Fruit fly (Drosophila melanogaster) whole organism, embryonic: ENCODE measurements around the gene CG14339.

Experiments
- Ada2b ChIP-seq: fragments of 200-800 bp; sonication (Bioruptor generic); IDR thresholded peaks from 2 replicates; pipeline ENCODE4 v1.3.6; 2022; ENCODE audit warnings: missing biosample characterization, missing genetic modification characterization
- Adf1 ChIP-seq: fragments of 200-800 bp; sonication (Bioruptor generic); IDR thresholded peaks from 2 replicates; pipeline ENCODE4 v1.3.6; 2022; ENCODE audit warnings: missing biosample characterization, missing genetic modification characterization
- Antp ChIP-seq: fragments of 200-800 bp; sonication (Bioruptor generic); optimal IDR thresholded peaks from 3 replicates; lab custom pipeline; 2016; ENCODE audit warnings: missing biosample characterization, missing genetic modification characterization
- Atf6 ChIP-seq: fragments of 200-800 bp; sonication (Bioruptor generic); IDR thresholded peaks from 2 replicates; pipeline ENCODE4 v1.3.6; 2022; ENCODE audit warnings: missing biosample characterization, missing genetic modification characterization
- CG10462 ChIP-seq: fragments of 200-800 bp; sonication (Bioruptor generic); optimal IDR thresholded peaks from 2 replicates; lab custom pipeline; 2016; ENCODE audit warnings: missing biosample characterization, missing genetic modification characterization
- CG11247 ChIP-seq: fragments of 200-800 bp; sonication (Bioruptor generic); IDR thresholded peaks from 2 replicates; pipeline ENCODE4 v1.3.6; 2022; ENCODE audit warnings: missing biosample characterization, missing genetic modification characterization
- CG12104 ChIP-seq: fragments of 200-800 bp; sonication (Bioruptor generic); optimal IDR thresholded peaks from 3 replicates; lab custom pipeline; 2016; ENCODE audit warnings: missing biosample characterization, missing genetic modification characterization
- CG12299 ChIP-seq: fragments of 200-800 bp; sonication (Bioruptor generic); optimal IDR thresholded peaks from 2 replicates; lab custom pipeline; 2018; ENCODE audit warnings: missing biosample characterization, mild to moderate bottlenecking, missing genetic modification characterization
- CG13287 ChIP-seq: fragments of 200-800 bp; sonication (Bioruptor generic); IDR thresholded peaks from 2 replicates; pipeline ENCODE4 v1.3.6; 2022; ENCODE audit warnings: missing biosample characterization, missing genetic modification characterization; ENCODE audit not compliant: partially characterized antibody
- CG14050 ChIP-seq: fragments of 200-800 bp; sonication (Bioruptor generic); IDR thresholded peaks from 3 replicates; pipeline ENCODE4 v1.3.6; 2022; ENCODE audit warnings: missing biosample characterization, missing genetic modification characterization
- CG17186 ChIP-seq: fragments of 200-800 bp; sonication (Bioruptor generic); optimal IDR thresholded peaks from 3 replicates; lab custom pipeline; 2017; ENCODE audit warnings: missing biosample characterization, missing genetic modification reagents, missing genetic modification characterization
- CG17912 ChIP-seq: fragments of 200-800 bp; sonication (Bioruptor generic); optimal IDR thresholded peaks from 2 replicates; lab custom pipeline; 2018; ENCODE audit warnings: missing biosample characterization, mild to moderate bottlenecking, missing genetic modification characterization
- CG18764 ChIP-seq: fragments of 200-800 bp; sonication (Bioruptor generic); optimal IDR thresholded peaks from 3 replicates; lab custom pipeline; 2016; ENCODE audit warnings: missing biosample characterization, missing genetic modification characterization
- CG32532 ChIP-seq: fragments of 200-800 bp; sonication (Bioruptor generic); IDR thresholded peaks from 2 replicates; pipeline ENCODE4 v1.3.6; 2022; ENCODE audit warnings: missing biosample characterization, missing genetic modification characterization
- CG34422 ChIP-seq: fragments of 200-800 bp; sonication (Bioruptor generic); IDR thresholded peaks from 3 replicates; pipeline ENCODE4 v1.3.6; 2022; ENCODE audit warnings: missing biosample characterization, missing genetic modification characterization
- CG4854 ChIP-seq: fragments of 200-800 bp; sonication (Bioruptor generic); optimal IDR thresholded peaks from 2 replicates; lab custom pipeline; 2016; ENCODE audit warnings: missing biosample characterization, missing genetic modification characterization, inconsistent platforms
- CG6654 ChIP-seq: fragments of 200-800 bp; sonication (Bioruptor generic); optimal IDR thresholded peaks from 2 replicates; lab custom pipeline; 2017; ENCODE audit warnings: missing biosample characterization, mild to moderate bottlenecking, missing genetic modification characterization
- CG8089 ChIP-seq: fragments of 200-800 bp; sonication (Bioruptor generic); optimal IDR thresholded peaks from 3 replicates; lab custom pipeline; 2016; ENCODE audit warnings: missing biosample characterization, missing genetic modification characterization
- CG8924 ChIP-seq: fragments of 200-800 bp; optimal IDR thresholded peaks from 3 replicates; lab custom pipeline; 2019; ENCODE audit warnings: missing biosample characterization, mild to moderate bottlenecking, missing genetic modification characterization, moderate library complexity
- CkIIα-i1 ChIP-seq: fragments of 200-800 bp; sonication (Bioruptor generic); IDR thresholded peaks from 2 replicates; pipeline ENCODE4 v1.3.6; 2022; ENCODE audit warnings: missing biosample characterization, missing genetic modification characterization
- Ets97D ChIP-seq: fragments of 200-800 bp; sonication (Bioruptor generic); optimal IDR thresholded peaks from 3 replicates; lab custom pipeline; 2016; ENCODE audit warnings: missing biosample characterization, missing genetic modification characterization
- HLH54F ChIP-seq: fragments of 200-800 bp; sonication (Bioruptor generic); optimal IDR thresholded peaks from 3 replicates; lab custom pipeline; 2016; ENCODE audit warnings: missing biosample characterization, missing genetic modification characterization
- HmgZ ChIP-seq: fragments of 200-800 bp; sonication (Bioruptor generic); optimal IDR thresholded peaks from 2 replicates; lab custom pipeline; 2018; ENCODE audit warnings: missing biosample characterization, mild to moderate bottlenecking, missing genetic modification characterization
- Hmx ChIP-seq: fragments of 200-800 bp; sonication (Bioruptor generic); optimal IDR thresholded peaks from 2 replicates; lab custom pipeline; 2016; ENCODE audit warnings: missing biosample characterization, missing genetic modification characterization
- Hr78 ChIP-seq, 2 experiments: fragments of 200-800 bp in 1 of 2; fragments of >200 bp in 1 of 2; sonication (Bioruptor generic) in 1 of 2; optimal IDR thresholded peaks; 2 replicates each; lab custom pipeline; 2017 to 2019; ENCODE audit warnings: missing biosample characterization in 2 of 2, missing genetic modification characterization in 2 of 2, mild to moderate bottlenecking in 1 of 2, moderate library complexity in 1 of 2
- Max ChIP-seq: fragments of 200-800 bp; sonication (Bioruptor generic); optimal IDR thresholded peaks from 2 replicates; lab custom pipeline; 2016; ENCODE audit warnings: missing biosample characterization, mild to moderate bottlenecking, missing genetic modification characterization
- Nf-YA ChIP-seq: fragments of 200-800 bp; sonication (Bioruptor generic); IDR thresholded peaks from 2 replicates; pipeline ENCODE4 v1.3.6; 2022; ENCODE audit warnings: missing biosample characterization, missing genetic modification characterization
- Ravus ChIP-seq: fragments of 200-800 bp; sonication (Bioruptor generic); IDR thresholded peaks from 2 replicates; pipeline ENCODE4 v1.3.6; 2022; ENCODE audit warnings: missing biosample characterization, missing genetic modification characterization
- Rx ChIP-seq: fragments of 200-800 bp; sonication (Bioruptor generic); IDR thresholded peaks from 2 replicates; pipeline ENCODE4 v1.3.6; 2022; ENCODE audit warnings: missing biosample characterization, missing genetic modification characterization
- Side ChIP-seq: fragments of 200-800 bp; sonication (Bioruptor generic); optimal IDR thresholded peaks from 2 replicates; lab custom pipeline; 2016; ENCODE audit warnings: missing biosample characterization, missing genetic modification characterization
- Six4 ChIP-seq: fragments of 200-800 bp; sonication (Bioruptor generic); optimal IDR thresholded peaks from 2 replicates; lab custom pipeline; 2016; ENCODE audit warnings: missing biosample characterization, missing genetic modification characterization
- Sox102F ChIP-seq: fragments of 200-800 bp; sonication (Bioruptor generic); optimal IDR thresholded peaks from 2 replicates; lab custom pipeline; 2018; ENCODE audit warnings: missing biosample characterization, mild to moderate bottlenecking, missing genetic modification characterization, moderate library complexity
- Sry-β ChIP-seq: fragments of 200-800 bp; sonication (Bioruptor generic); optimal IDR thresholded peaks from 2 replicates; lab custom pipeline; 2018; ENCODE audit warnings: missing biosample characterization, mild to moderate bottlenecking, missing genetic modification characterization, moderate library complexity
- YL-1 ChIP-seq: fragments of 200-800 bp; sonication (Bioruptor generic); optimal IDR thresholded peaks from 3 replicates; lab custom pipeline; 2017; ENCODE audit warnings: missing biosample characterization, mild to moderate bottlenecking, missing genetic modification characterization
- aop ChIP-seq: fragments of 200-800 bp; sonication (Bioruptor generic); IDR thresholded peaks from 2 replicates; pipeline ENCODE4 v1.3.6; 2022; ENCODE audit warnings: missing biosample characterization, missing genetic modification characterization
- cas ChIP-seq: fragments of 200-800 bp; sonication (Bioruptor generic); IDR thresholded peaks from 2 replicates; pipeline ENCODE4 v1.3.6; 2022; ENCODE audit warnings: missing biosample characterization, missing genetic modification characterization
- dimm ChIP-seq: fragments of 200-800 bp; sonication (Bioruptor generic); IDR thresholded peaks from 2 replicates; pipeline ENCODE4 v1.3.6; 2022; ENCODE audit warnings: missing biosample characterization, missing genetic modification characterization
- eve ChIP-seq, 2 experiments: fragments of >200 bp; optimal IDR thresholded peaks; 2 replicates each; lab custom pipeline; 2017; ENCODE audit warnings: missing biosample characterization in 2 of 2, missing genetic modification characterization in 2 of 2
- ewg ChIP-seq: fragments of 200-800 bp; sonication (Bioruptor generic); optimal IDR thresholded peaks from 3 replicates; lab custom pipeline; 2017; ENCODE audit warnings: mild to moderate bottlenecking, missing biosample characterization, missing genetic modification reagents, missing genetic modification characterization
- gcm ChIP-seq: fragments of 200-800 bp; sonication (Bioruptor generic); optimal IDR thresholded peaks from 2 replicates; lab custom pipeline; 2019; ENCODE audit warnings: missing biosample characterization, mild to moderate bottlenecking, missing genetic modification characterization, moderate library complexity
- gcm2 ChIP-seq: fragments of 200-800 bp; sonication (Bioruptor generic); optimal IDR thresholded peaks from 2 replicates; lab custom pipeline; 2016; ENCODE audit warnings: missing biosample characterization, missing genetic modification characterization
- hkb ChIP-seq, 2 experiments: fragments of 200-800 bp in 1 of 2; fragments of >200 bp in 1 of 2; sonication (Bioruptor generic) in 1 of 2; IDR thresholded peaks in 1 of 2; optimal IDR thresholded peaks in 1 of 2; 2 replicates each; pipeline versions ENCODE4 v1.3.6 to Lab custom; 2017 to 2022; ENCODE audit warnings: missing biosample characterization in 1 of 2, missing genetic modification characterization in 1 of 2
- ind ChIP-seq: fragments of 200-800 bp; sonication (Bioruptor generic); optimal IDR thresholded peaks from 3 replicates; lab custom pipeline; 2016; ENCODE audit warnings: missing biosample characterization, missing genetic modification characterization
- klu ChIP-seq: fragments of 200-800 bp; sonication (Bioruptor generic); IDR thresholded peaks from 2 replicates; pipeline ENCODE4 v1.3.6; 2022; ENCODE audit warnings: missing biosample characterization, missing genetic modification characterization
- mam ChIP-seq: fragments of 200-800 bp; sonication (Bioruptor generic); optimal IDR thresholded peaks from 3 replicates; lab custom pipeline; 2016; ENCODE audit warnings: missing biosample characterization, missing genetic modification characterization
- run ChIP-seq: fragments of 200-800 bp; sonication (Bioruptor generic); optimal IDR thresholded peaks from 3 replicates; lab custom pipeline; 2018; ENCODE audit warnings: missing biosample characterization, mild to moderate bottlenecking, missing genetic modification characterization
- sens ChIP-seq: fragments of 200-800 bp; sonication (Bioruptor generic); peaks from one replicate; lab custom pipeline; 2016; ENCODE audit warnings: missing biosample characterization, missing genetic modification characterization
- slp2 ChIP-seq: fragments of 200-800 bp; sonication (Bioruptor generic); optimal IDR thresholded peaks from 2 replicates; lab custom pipeline; 2016; ENCODE audit warnings: missing biosample characterization, missing genetic modification characterization
- zfh2 ChIP-seq: fragments of 200-800 bp; sonication (Bioruptor generic); optimal IDR thresholded peaks from 2 replicates; lab custom pipeline; 2016; ENCODE audit warnings: missing biosample characterization, missing genetic modification characterization

CG14339 gene

dm6 chr2L:1118880-1119809, 10.8 kb downstream of the CG14339 start (continued):
- TF ChIP-seq Sox102F (peak; percentile 71), CG8089 (peak; percentile 40), YL-1 (GFP tag; lab: Kevin White, UChicago) (no peak), Side (GFP tag; lab: Kevin White, UChicago) (no peak), CG14050 (peak; percentile 66), gcm2 (GFP tag; lab: Kevin White, UChicago) (peak; percentile 55), CG8924 (peak; percentile 64), CG18764 (GFP tag; lab: Kevin White, UChicago) (peak; percentile 3), CG6654 (GFP tag; lab: Kevin White, UChicago) (peak; percentile 28), hkb (optimal IDR thresholded peaks at IDR 0.05; lab: Kevin White, UChicago) (no peak), hkb (GFP tag; IDR thresholded peaks at IDR 0.05; lab: Robert Waterston, UW) (peak; percentile 80), Six4 (GFP tag; lab: Kevin White, UChicago) (peak; percentile 63), slp2 (GFP tag; lab: Kevin White, UChicago) (peak; percentile 17), gcm (GFP tag; lab: Kevin White, UChicago) (peak; percentile 52), dimm (GFP tag; lab: Robert Waterston, UW) (no peak), Atf6 (GFP tag; lab: Robert Waterston, UW) (peak; percentile 78), mam (peak; percentile 77), CG17186 (GFP tag; lab: Kevin White, UChicago) (no peak), Hr78 (GFP tag; optimal IDR thresholded peaks at IDR 0.05; lab: Kevin White, UChicago) (peak in 1 of 2 experiments; percentile 54), zfh2 (GFP tag; lab: Kevin White, UChicago) (peak; percentile 75), klu (GFP tag; lab: Robert Waterston, UW) (peak; percentile 44), CG32532 (GFP tag; lab: Robert Waterston, UW) (peak; percentile 83), Ada2b (peak; percentile 84), CG34422 (GFP tag; lab: Robert Waterston, UW) (peak; percentile 66; the same call in 2 of the 3 replicates), HmgZ (tag; lab: Kevin White, UChicago) (peak; percentile 68), Ets97D (GFP tag; lab: Kevin White, UChicago) (peak; percentile 44), cas (GFP tag; lab: Robert Waterston, UW) (0 out of 2 replicates have a peak, but pooled peaks have one; percentile 18), ewg (GFP tag; lab: Kevin White, UChicago) (peak; percentile 53), eve (GFP tag; optimal IDR thresholded peaks at IDR 0.05; lab: Kevin White, UChicago) (no peak), Rx (GFP tag; lab: Robert Waterston, UW) (peak; percentile 50), aop (GFP tag; lab: Robert Waterston, UW) (no peak), Max (GFP tag; lab: Kevin White, UChicago) (peak; percentile 66), CG10462 (GFP tag; lab: Kevin White, UChicago) (peak; percentile 26), CkIIα-i1 (GFP tag; lab: Robert Waterston, UW) (peak; percentile 23; the same call in 1 of the 2 replicates), CG11247 (GFP tag; lab: Robert Waterston, UW) (peak; percentile 73), CG12104 (GFP tag; lab: Kevin White, UChicago) (peak; percentile 47), Ravus (GFP tag; lab: Robert Waterston, UW) (peak; percentile 30; the same call in 1 of the 2 replicates), Nf-YA (GFP tag; lab: Robert Waterston, UW) (peak; percentile 79), CG4854 (GFP tag; lab: Kevin White, UChicago) (peak; percentile 39), sens (GFP tag; lab: Kevin White, UChicago) (peak; percentile 93), CG17912 (GFP tag; lab: Kevin White, UChicago) (no peak), ind (peak; percentile 71), Antp (GFP tag; lab: Kevin White, UChicago) (peak; percentile 21), Adf1 (GFP tag; lab: Robert Waterston, UW) (peak; percentile 49; the same call in 1 of the 2 replicates), Hmx (GFP tag; lab: Kevin White, UChicago) (peak; percentile 6), HLH54F (peak; percentile 69), run (no peak), CG12299 (tag; lab: Kevin White, UChicago) (peak; percentile 17), CG13287 (GFP tag; lab: Robert Waterston, UW) (peak; percentile 22; the same call in 1 of the 2 replicates), Sry-β (no peak)
